Worm (Caenorhabditis elegans): Measurements from ENCODE around the gene ztf-1.

Gene ztf-1

ce11 chrIII:8809245-8809971 lies 17.3 kb upstream of the ztf-1 start, which contains the start of gene prx-19 (continued):
- no peak for TF ChIP-seq hlh-4 (tag; optimal IDR thresholded peaks at IDR 0.05)
- TF ChIP-seq elt-2 (tag; optimal IDR thresholded peaks at IDR 0.05), result no peak
- peak; percentile 49 for TF ChIP-seq tbx-2 (tag; optimal IDR thresholded peaks at IDR 0.05)
- peak; percentile 38 for TF ChIP-seq xbp-1 (tag; optimal IDR thresholded peaks at IDR 0.05)
- TF ChIP-seq elt-3 (tag; optimal IDR thresholded peaks at IDR 0.05), result peak in 1 of 6 experiments; percentile 45
- TF ChIP-seq dpl-1 (GFP tag; optimal IDR thresholded peaks at IDR 0.05), result peak; percentile 90 to 94 (median 93)
- TF ChIP-seq hlh-17 (GFP tag; optimal IDR thresholded peaks at IDR 0.05; ENCODE audit: borderline replicate concordance), result no peak
- TF ChIP-seq lin-39 (tag; optimal IDR thresholded peaks at IDR 0.05), result peak; percentile 11
- no peak for TF ChIP-seq grh-1 (GFP tag; IDR thresholded peaks at IDR 0.05)
- no peak for TF ChIP-seq nhr-84 (tag; optimal IDR thresholded peaks at IDR 0.05)
- TF ChIP-seq fos-1 (tag; optimal IDR thresholded peaks at IDR 0.05), result no peak
- TF ChIP-seq nhr-85 (tag), result peak; percentile 38
- no peak for TF ChIP-seq unc-86 (tag; optimal IDR thresholded peaks at IDR 0.05)
- TF ChIP-seq lin-15B (tag; optimal IDR thresholded peaks at IDR 0.05), result peak; percentile 46
- peak; percentile 90 to 95 for TF ChIP-seq efl-1 (optimal IDR thresholded peaks at IDR 0.05)
- TF ChIP-seq efl-1 (GFP tag; optimal IDR thresholded peaks at IDR 0.05 in 1 of 2), result peak; percentile 95 to 100
- no peak for TF ChIP-seq Y116A8C.19 (tag; optimal IDR thresholded peaks at IDR 0.05; ENCODE audit: borderline replicate concordance)
- TF ChIP-seq nhr-71 (tag; optimal IDR thresholded peaks at IDR 0.05), result peak; percentile 58
- TF ChIP-seq mdl-1 (tag; optimal IDR thresholded peaks at IDR 0.05), result peak in 1 of 2 experiments; percentile 38
- no peak for TF ChIP-seq ama-1 (optimal IDR thresholded peaks at IDR 0.05)
- TF ChIP-seq nhr-77 (tag; optimal IDR thresholded peaks at IDR 0.05), result no peak
- no peak for TF ChIP-seq unc-98 (GFP tag; IDR thresholded peaks at IDR 0.05)
- TF ChIP-seq nhr-28 (tag; optimal IDR thresholded peaks at IDR 0.05), result no peak
- TF ChIP-seq blmp-1 (tag; optimal IDR thresholded peaks at IDR 0.05), result peak; percentile 54
- peak; percentile 21 for TF ChIP-seq unc-130 (tag; optimal IDR thresholded peaks at IDR 0.05)
- TF ChIP-seq egl-27 (tag; optimal IDR thresholded peaks at IDR 0.05), result no peak
- no peak for TF ChIP-seq unc-30 (tag; optimal IDR thresholded peaks at IDR 0.05)
- no peak for TF ChIP-seq ceh-63 (GFP tag; optimal IDR thresholded peaks at IDR 0.05)
- TF ChIP-seq nhr-11 (tag; optimal IDR thresholded peaks at IDR 0.05), result no peak
- TF ChIP-seq nhr-76 (tag; optimal IDR thresholded peaks at IDR 0.05), result no peak
- peak; percentile 41 for TF ChIP-seq nhr-19 (GFP tag; conservative IDR thresholded peaks at IDR 0.05)
- TF ChIP-seq ztf-4 (tag; optimal IDR thresholded peaks at IDR 0.05), result no peak
- peak; percentile 22 for TF ChIP-seq snpc-4 (tag; optimal IDR thresholded peaks at IDR 0.05)
- TF ChIP-seq tlp-1 (tag; optimal IDR thresholded peaks at IDR 0.05), result no peak
- TF ChIP-seq pag-3 (tag; optimal IDR thresholded peaks at IDR 0.05; ENCODE audit: borderline replicate concordance, insufficient read depth), result no peak
- TF ChIP-seq skn-1 (tag; optimal IDR thresholded peaks at IDR 0.05), result peak; percentile 68
- TF ChIP-seq jun-1 (tag; optimal IDR thresholded peaks at IDR 0.05), result no peak
- no peak for TF ChIP-seq lir-3 (tag; optimal IDR thresholded peaks at IDR 0.05; ENCODE audit: poor library complexity)
- TF ChIP-seq egl-13 (tag; optimal IDR thresholded peaks at IDR 0.05), result no peak

ce11 chrIII:8807246-8807645 lies 15.1 kb upstream of the ztf-1 start, which contains the start of gene F54F2.7:
TSS of gene F54F2.7 (minus strand) at chrIII:8807346.
- TF ChIP-seq fkh-8 (tag; optimal IDR thresholded peaks at IDR 0.05) (no peak), ztf-11 (tag; optimal IDR thresholded peaks at IDR 0.05) (no peak), C34B4.2 (tag; optimal IDR thresholded peaks at IDR 0.05) (no peak), egl-13 (tag; optimal IDR thresholded peaks at IDR 0.05) (no peak), efl-3 (GFP tag; optimal IDR thresholded peaks at IDR 0.05) (no peak)
